Worm (Caenorhabditis elegans): Measurements from ENCODE around the gene R13A1.3.

R13A1.3 gene

ce11 chrIV:7203696-7204095, at the start of gene R13A1.3:
R13A1.3 (plus strand) TSS chrIV:7203996.
- TF ChIP-seq aly-1 (tag; optimal IDR thresholded peaks at IDR 0.05) (no peak), tra-4 (tag; optimal IDR thresholded peaks at IDR 0.05) (no peak), sea-1 (GFP tag; conservative IDR thresholded peaks at IDR 0.05) (no peak)

- no peak for TF ChIP-seq ceh-13 (GFP tag; optimal IDR thresholded peaks at IDR 0.05)
These were observed 49.4 kb upstream of the R13A1.3 start, which contains the start of gene C34D4.2 for ce11 chrIV:7154356-7154755. C34D4.2 (plus strand) TSS chrIV:7154656.

ce11 chrIV:7156356-7156755, 47.4 kb upstream of the R13A1.3 start, which contains the start of gene maph-9:
maph-9 (plus strand) TSS chrIV:7156628.
- TF ChIP-seq flt-1 (GFP tag; IDR thresholded peaks at IDR 0.05) (no peak), ama-1 (optimal IDR thresholded peaks at IDR 0.05) (no peak), hmg-4 (GFP tag; optimal IDR thresholded peaks at IDR 0.05) (no peak), ets-7 (tag; optimal IDR thresholded peaks at IDR 0.05) (no peak), aly-1 (tag; optimal IDR thresholded peaks at IDR 0.05) (no peak), pes-1 (GFP tag; IDR thresholded peaks at IDR 0.05) (no peak), tbx-37 (GFP tag; conservative IDR thresholded peaks at IDR 0.05) (no peak), scrt-1 (GFP tag; IDR thresholded peaks at IDR 0.05) (no peak), hnd-1 (tag; optimal IDR thresholded peaks at IDR 0.05) (no peak), F13C5.2 (tag; optimal IDR thresholded peaks at IDR 0.05) (no peak)

ce11 chrIV:7158161-7158560, 45.6 kb upstream of the R13A1.3 start:
- TF ChIP-seq scrt-1 (GFP tag; IDR thresholded peaks at IDR 0.05) = no peak
- no peak for TF ChIP-seq hnd-1 (tag; optimal IDR thresholded peaks at IDR 0.05)
- no peak for TF ChIP-seq ceh-36 (tag; optimal IDR thresholded peaks at IDR 0.05)
- TF ChIP-seq sea-1 (GFP tag; conservative IDR thresholded peaks at IDR 0.05) = no peak
- no peak for TF ChIP-seq hmbx-1 (tag; optimal IDR thresholded peaks at IDR 0.05)
- no peak for TF ChIP-seq aly-1 (tag; optimal IDR thresholded peaks at IDR 0.05)
- TF ChIP-seq F13C5.2 (tag; optimal IDR thresholded peaks at IDR 0.05) = no peak

- TF ChIP-seq hmg-4 (GFP tag; optimal IDR thresholded peaks at IDR 0.05) (no peak), sea-1 (GFP tag; conservative IDR thresholded peaks at IDR 0.05) (no peak), tra-4 (tag; optimal IDR thresholded peaks at IDR 0.05) (no peak), ets-7 (tag; optimal IDR thresholded peaks at IDR 0.05) (no peak), F13C5.2 (tag; optimal IDR thresholded peaks at IDR 0.05) (no peak)
These were observed 44.2 kb upstream of the R13A1.3 start for ce11 chrIV:7159586-7159985.

- peak; percentile 3 for TF ChIP-seq F13C5.2 (tag; optimal IDR thresholded peaks at IDR 0.05)
- no peak for TF ChIP-seq tbx-37 (GFP tag; conservative IDR thresholded peaks at IDR 0.05)
These were observed 38.1 kb upstream of the R13A1.3 start, which contains the start of gene rpc-1 for ce11 chrIV:7165723-7166122. rpc-1 (minus strand) TSS chrIV:7165748.

- no peak for TF ChIP-seq sea-1 (GFP tag; conservative IDR thresholded peaks at IDR 0.05)
- TF ChIP-seq ceh-36 (tag; optimal IDR thresholded peaks at IDR 0.05) = no peak
- no peak for TF ChIP-seq ama-1 (optimal IDR thresholded peaks at IDR 0.05)
- no peak for TF ChIP-seq B0310.2 (tag; optimal IDR thresholded peaks at IDR 0.05)
- no peak for TF ChIP-seq tra-4 (tag; optimal IDR thresholded peaks at IDR 0.05)
- no peak for TF ChIP-seq pes-1 (GFP tag; IDR thresholded peaks at IDR 0.05)
- TF ChIP-seq hmg-4 (GFP tag; optimal IDR thresholded peaks at IDR 0.05) = no peak
- no peak for TF ChIP-seq scrt-1 (GFP tag; IDR thresholded peaks at IDR 0.05)
- TF ChIP-seq ceh-13 (GFP tag; optimal IDR thresholded peaks at IDR 0.05) = no peak
- TF ChIP-seq ets-7 (tag; optimal IDR thresholded peaks at IDR 0.05) = no peak
- no peak for TF ChIP-seq flt-1 (GFP tag; IDR thresholded peaks at IDR 0.05)
- no peak for TF ChIP-seq tbx-11 (GFP tag; IDR thresholded peaks at IDR 0.05)
These were observed 37.2 kb upstream of the R13A1.3 start, which contains the start of gene C42D4.18 for ce11 chrIV:7166553-7166952. C42D4.18 (plus strand) TSS chrIV:7166783.

- TF ChIP-seq ceh-13 (GFP tag; optimal IDR thresholded peaks at IDR 0.05) (no peak), aly-1 (tag; optimal IDR thresholded peaks at IDR 0.05) (no peak), tbx-37 (GFP tag; conservative IDR thresholded peaks at IDR 0.05) (no peak), hmg-4 (GFP tag; optimal IDR thresholded peaks at IDR 0.05) (no peak), tbx-11 (GFP tag; IDR thresholded peaks at IDR 0.05) (no peak), hnd-1 (tag; optimal IDR thresholded peaks at IDR 0.05) (no peak), pes-1 (GFP tag; IDR thresholded peaks at IDR 0.05) (no peak), ceh-36 (tag; optimal IDR thresholded peaks at IDR 0.05) (no peak), F13C5.2 (tag; optimal IDR thresholded peaks at IDR 0.05) (no peak), tra-4 (tag; optimal IDR thresholded peaks at IDR 0.05) (no peak), scrt-1 (GFP tag; IDR thresholded peaks at IDR 0.05) (no peak)
These were observed 35.6 kb upstream of the R13A1.3 start, which contains the start of gene skr-16 for ce11 chrIV:7167983-7168760. skr-16 (plus strand) TSS chrIV:7168710.

- no peak for TF ChIP-seq pes-1 (GFP tag; IDR thresholded peaks at IDR 0.05)
- no peak for TF ChIP-seq flt-1 (GFP tag; IDR thresholded peaks at IDR 0.05)
These were observed 32.6 kb upstream of the R13A1.3 start, which contains the start of gene str-220 for ce11 chrIV:7171222-7171621. str-220 (minus strand) TSS chrIV:7171322.
